5 fruit fly cellular contexts compared by ENCODE assay signal in genomic region chr2L:9203401-9203800, dm6.
TF ChIP-seq lines count a peak whose summit lies in the region.

No protein-coding gene starts in this region.

TF ChIP-seq in whole organism, adult, 20 proteins besides CTCF, POLR2A, EP300 and RAD21 (continued from another document):
- TF ChIP-seq bab1 (GFP tag; optimal IDR thresholded peaks at IDR 0.05; lab: Kevin White, UChicago) (peak; percentile 64), CG33017 (tag; optimal IDR thresholded peaks at IDR 0.05; lab: Kevin White, UChicago) (peak; percentile 26)

TF ChIP-seq in whole organism, embryonic, 481 proteins besides CTCF, POLR2A, EP300 and RAD21 (continued from another document and continues in another):
- TF ChIP-seq Nf-YA (GFP tag; IDR thresholded peaks at IDR 0.05; lab: Robert Waterston, UW) (no peak), CG10267 (tag; optimal IDR thresholded peaks at IDR 0.05; lab: Kevin White, UChicago) (no peak), CG3726 (GFP tag; IDR thresholded peaks at IDR 0.05; lab: Robert Waterston, UW) (no peak), Sry-β (GFP tag; optimal IDR thresholded peaks at IDR 0.05; lab: Kevin White, UChicago) (no peak), CHES-1-like (GFP tag; optimal IDR thresholded peaks at IDR 0.05; lab: Kevin White, UChicago) (no peak), Meics (GFP tag; optimal IDR thresholded peaks at IDR 0.05; lab: Kevin White, UChicago) (no peak), Max (GFP tag; optimal IDR thresholded peaks at IDR 0.05; lab: Kevin White, UChicago) (no peak), CG9876 (GFP tag; optimal IDR thresholded peaks at IDR 0.05; lab: Kevin White, UChicago) (no peak), Atf6 (GFP tag; IDR thresholded peaks at IDR 0.05; lab: Robert Waterston, UW) (peak; percentile 33; the same call in 1 of the 2 replicates), CG11723 (GFP tag; optimal IDR thresholded peaks at IDR 0.05; lab: Kevin White, UChicago) (peak; percentile 16), CG17359 (tag; optimal IDR thresholded peaks at IDR 0.05; lab: Kevin White, UChicago) (no peak), exex (tag; optimal IDR thresholded peaks at IDR 0.05; lab: Kevin White, UChicago) (peak; percentile 28), CG7271 (tag; optimal IDR thresholded peaks at IDR 0.05; lab: Kevin White, UChicago) (no peak), tna (GFP tag; IDR thresholded peaks at IDR 0.05; lab: Robert Waterston, UW; ENCODE audit: partially characterized antibody) (peak; percentile 14; the same call in 1 of the 2 replicates), Dad (GFP tag; optimal IDR thresholded peaks at IDR 0.05; lab: Kevin White, UChicago) (no peak), ab (GFP tag; optimal IDR thresholded peaks at IDR 0.05; lab: Kevin White, UChicago) (no peak), Gug (GFP tag; IDR thresholded peaks at IDR 0.05; lab: Robert Waterston, UW) (no peak), klu (GFP tag; IDR thresholded peaks at IDR 0.05; lab: Robert Waterston, UW) (no peak), lab (GFP tag; optimal IDR thresholded peaks at IDR 0.05; lab: Kevin White, UChicago) (peak; percentile 1), CG30431 (GFP tag; optimal IDR thresholded peaks at IDR 0.05; lab: Kevin White, UChicago) (no peak), CG4820 (GFP tag; optimal IDR thresholded peaks at IDR 0.05; lab: Kevin White, UChicago) (no peak), CG32532 (GFP tag; IDR thresholded peaks at IDR 0.05; lab: Robert Waterston, UW) (peak; percentile 27; the same call in 1 of the 2 replicates), hb (GFP tag; IDR thresholded peaks at IDR 0.05; lab: Robert Waterston, UW; ENCODE audit: partially characterized antibody) (no peak), psq (GFP tag; optimal IDR thresholded peaks at IDR 0.05; lab: Kevin White, UChicago) (no peak), sd (tag; optimal IDR thresholded peaks at IDR 0.05; lab: Kevin White, UChicago) (peak; percentile 45), CG18262 (tag; optimal IDR thresholded peaks at IDR 0.05; lab: Kevin White, UChicago) (no peak), tgo (GFP tag; IDR thresholded peaks at IDR 0.05; lab: Robert Waterston, UW) (no peak), Pdp1 (GFP tag; optimal IDR thresholded peaks at IDR 0.05; lab: Kevin White, UChicago) (peak in 1 of 2 experiments; percentile 22), ci (GFP tag; IDR thresholded peaks at IDR 0.05; lab: Robert Waterston, UW) (0 out of 3 replicates have a peak, but pooled peaks have one; percentile 46), Hr39 (optimal IDR thresholded peaks at IDR 0.05; lab: Kevin White, UChicago) (no peak), B-H1 (GFP tag; IDR thresholded peaks at IDR 0.05; lab: Robert Waterston, UW) (no peak), CG12391 (tag; optimal IDR thresholded peaks at IDR 0.05; lab: Kevin White, UChicago) (no peak), ATbp (GFP tag; optimal IDR thresholded peaks at IDR 0.05; lab: Kevin White, UChicago) (no peak)

TF ChIP-seq in whole organism, prepupa, 60 proteins besides CTCF, POLR2A, EP300 and RAD21 (continued from another document and continues in another):
- no peak for TF ChIP-seq CG10631 (GFP tag; optimal IDR thresholded peaks at IDR 0.05; lab: Kevin White, UChicago)
- no peak for TF ChIP-seq CG4318 (GFP tag; optimal IDR thresholded peaks at IDR 0.05; lab: Kevin White, UChicago)
- TF ChIP-seq CG3032 (tag; optimal IDR thresholded peaks at IDR 0.05; lab: Kevin White, UChicago) = peak; percentile 20
- no peak for TF ChIP-seq CG7368 (GFP tag; optimal IDR thresholded peaks at IDR 0.05; lab: Kevin White, UChicago)
- TF ChIP-seq Ets21C (GFP tag; optimal IDR thresholded peaks at IDR 0.05; lab: Kevin White, UChicago) = no peak
- TF ChIP-seq svp (GFP tag; lab: Kevin White, UChicago) = no peak
- TF ChIP-seq CG31627 (GFP tag; optimal IDR thresholded peaks at IDR 0.05; lab: Kevin White, UChicago) = no peak
- TF ChIP-seq Sox14 (GFP tag; optimal IDR thresholded peaks at IDR 0.05; lab: Kevin White, UChicago) = peak; percentile 59
- TF ChIP-seq ss (GFP tag; optimal IDR thresholded peaks at IDR 0.05; lab: Kevin White, UChicago) = peak; percentile 77 to 83
- TF ChIP-seq Blimp-1 (GFP tag; optimal IDR thresholded peaks at IDR 0.05; lab: Kevin White, UChicago) = no peak
- peak in 1 of 2 experiments; percentile 13 for TF ChIP-seq salr (GFP tag; optimal IDR thresholded peaks at IDR 0.05; lab: Kevin White, UChicago)
- no peak for TF ChIP-seq Smox (GFP tag; optimal IDR thresholded peaks at IDR 0.05; lab: Kevin White, UChicago)
- TF ChIP-seq Hr39 (GFP tag; optimal IDR thresholded peaks at IDR 0.05; lab: Kevin White, UChicago) = no peak
- no peak for TF ChIP-seq OdsH (GFP tag; optimal IDR thresholded peaks at IDR 0.05; lab: Kevin White, UChicago)
- peak; percentile 35 for TF ChIP-seq esn (GFP tag; optimal IDR thresholded peaks at IDR 0.05; lab: Kevin White, UChicago)
- TF ChIP-seq CG3919 (GFP tag; optimal IDR thresholded peaks at IDR 0.05; lab: Kevin White, UChicago) = no peak
- TF ChIP-seq Gug (GFP tag; IDR thresholded peaks at IDR 0.05; lab: Robert Waterston, UW) = no peak
- TF ChIP-seq fkh (GFP tag; optimal IDR thresholded peaks at IDR 0.05; lab: Kevin White, UChicago) = peak; percentile 25
- TF ChIP-seq fd59A (GFP tag; optimal IDR thresholded peaks at IDR 0.05; lab: Kevin White, UChicago) = no peak
- no peak for TF ChIP-seq cyc (GFP tag; optimal IDR thresholded peaks at IDR 0.05; lab: Kevin White, UChicago)
- TF ChIP-seq Eip93F (GFP tag; optimal IDR thresholded peaks at IDR 0.05; lab: Kevin White, UChicago) = peak; percentile 88
- TF ChIP-seq topi (GFP tag; optimal IDR thresholded peaks at IDR 0.05; lab: Kevin White, UChicago) = peak; percentile 12
- peak; percentile 69 for TF ChIP-seq Lpt (GFP tag; optimal IDR thresholded peaks at IDR 0.05; lab: Kevin White, UChicago)
- TF ChIP-seq achi (GFP tag; optimal IDR thresholded peaks at IDR 0.05; lab: Kevin White, UChicago) = no peak
- TF ChIP-seq CG11762 (GFP tag; optimal IDR thresholded peaks at IDR 0.05; lab: Kevin White, UChicago; ENCODE audit: insufficient read depth) = no peak
- TF ChIP-seq CG8119 (GFP tag; IDR thresholded peaks at IDR 0.05; lab: Robert Waterston, UW) = peak; percentile 69; the same call in 2 of the 3 replicates
- TF ChIP-seq spab (GFP tag; optimal IDR thresholded peaks at IDR 0.05; lab: Kevin White, UChicago) = peak; percentile 14
- TF ChIP-seq Sox102F (GFP tag; optimal IDR thresholded peaks at IDR 0.05; lab: Kevin White, UChicago) = peak; percentile 22
- TF ChIP-seq acj6 (GFP tag; optimal IDR thresholded peaks at IDR 0.05; lab: Kevin White, UChicago) = no peak
- TF ChIP-seq CG8632 (GFP tag; optimal IDR thresholded peaks at IDR 0.05; lab: Kevin White, UChicago) = no peak
- TF ChIP-seq eg (GFP tag; IDR thresholded peaks at IDR 0.05; lab: Robert Waterston, UW) = peak; percentile 64; the same call in 2 of the 3 replicates
- no peak for TF ChIP-seq CG6792 (GFP tag; optimal IDR thresholded peaks at IDR 0.05; lab: Kevin White, UChicago)
- TF ChIP-seq Sox15 (GFP tag; optimal IDR thresholded peaks at IDR 0.05; lab: Kevin White, UChicago) = no peak
- TF ChIP-seq pdm3 (GFP tag; optimal IDR thresholded peaks at IDR 0.05; lab: Kevin White, UChicago) = no peak
- no peak for TF ChIP-seq Hr4 (GFP tag; optimal IDR thresholded peaks at IDR 0.05; lab: Kevin White, UChicago)

TF ChIP-seq in whole organism, pupa, 21 proteins besides CTCF, POLR2A, EP300 and RAD21 (continued from another document):
- no peak for TF ChIP-seq CG10348 (GFP tag; IDR thresholded peaks at IDR 0.05; lab: Robert Waterston, UW)

TF ChIP-seq in whole organism, wandering third instar larva, 38 proteins besides CTCF, POLR2A, EP300 and RAD21 (continued from another document):
- peak; percentile 91 for TF ChIP-seq psq (GFP tag; optimal IDR thresholded peaks at IDR 0.05; lab: Kevin White, UChicago)
- peak; percentile 66 for TF ChIP-seq Vsx2 (GFP tag; optimal IDR thresholded peaks at IDR 0.05; lab: Kevin White, UChicago; ENCODE audit: partially characterized antibody)
- TF ChIP-seq GATAd (GFP tag; optimal IDR thresholded peaks at IDR 0.05; lab: Kevin White, UChicago) = no peak
- peak; percentile 40 for TF ChIP-seq Hr83 (GFP tag; optimal IDR thresholded peaks at IDR 0.05; lab: Kevin White, UChicago; ENCODE audit: poor library complexity, severe bottlenecking)
- TF ChIP-seq sage (GFP tag; optimal IDR thresholded peaks at IDR 0.05; lab: Kevin White, UChicago) = peak; percentile 75
- peak; percentile 58 for TF ChIP-seq Hnf4 (GFP tag; optimal IDR thresholded peaks at IDR 0.05; lab: Kevin White, UChicago)
- TF ChIP-seq OdsH (GFP tag; optimal IDR thresholded peaks at IDR 0.05; lab: Kevin White, UChicago) = no peak
- TF ChIP-seq jim (GFP tag; optimal IDR thresholded peaks at IDR 0.05; lab: Kevin White, UChicago) = peak; percentile 4
- peak; percentile 37 for TF ChIP-seq rgr (GFP tag; optimal IDR thresholded peaks at IDR 0.05; lab: Kevin White, UChicago)
- peak; percentile 69 for TF ChIP-seq h (GFP tag; optimal IDR thresholded peaks at IDR 0.05; lab: Kevin White, UChicago)
- TF ChIP-seq Dfd (GFP tag; optimal IDR thresholded peaks at IDR 0.05; lab: Kevin White, UChicago) = no peak
- no peak for TF ChIP-seq usp (GFP tag; optimal IDR thresholded peaks at IDR 0.05; lab: Kevin White, UChicago)
- TF ChIP-seq Rel (GFP tag; optimal IDR thresholded peaks at IDR 0.05; lab: Kevin White, UChicago) = peak; percentile 80
- peak; percentile 67 for TF ChIP-seq Rel (tag; optimal IDR thresholded peaks at IDR 0.05; lab: Kevin White, UChicago)
- TF ChIP-seq CG32264 (GFP tag; optimal IDR thresholded peaks at IDR 0.05; lab: Kevin White, UChicago) = no peak
- no peak for TF ChIP-seq pan (optimal IDR thresholded peaks at IDR 0.05; lab: Kevin White, UChicago)
- TF ChIP-seq Abd-B (GFP tag; optimal IDR thresholded peaks at IDR 0.05; lab: Kevin White, UChicago) = no peak
